Worm (Caenorhabditis elegans): ENCODE measurements around the gene F35F11.2.

F35F11.2 gene

ce11 chrIV:4049398-4049998 lies 9.4 kb downstream of the F35F11.2 start, which contains the start of gene pcn-1 (continued):
- peak; percentile 80 for TF ChIP-seq nhr-77 (tag; optimal IDR thresholded peaks at IDR 0.05)
- TF ChIP-seq nhr-84 (tag; optimal IDR thresholded peaks at IDR 0.05): no peak
- peak; percentile 92 for TF ChIP-seq snpc-4 (tag; optimal IDR thresholded peaks at IDR 0.05)
- TF ChIP-seq nhr-90 (tag; optimal IDR thresholded peaks at IDR 0.05; ENCODE audit: poor library complexity): peak; percentile 98
- TF ChIP-seq lir-3 (tag; optimal IDR thresholded peaks at IDR 0.05; ENCODE audit: poor library complexity): no peak
- peak; percentile 95 to 96 for TF ChIP-seq lsy-2 (tag; optimal IDR thresholded peaks at IDR 0.05)
- peak; percentile 75 for TF ChIP-seq ztf-4 (tag; optimal IDR thresholded peaks at IDR 0.05)
- peak; percentile 91 for TF ChIP-seq C16A3.4 (tag; optimal IDR thresholded peaks at IDR 0.05)
- TF ChIP-seq grh-1 (GFP tag; IDR thresholded peaks at IDR 0.05): peak; percentile 96
- peak; percentile 95 for TF ChIP-seq ceh-8 (GFP tag; optimal IDR thresholded peaks at IDR 0.05)
- TF ChIP-seq xbp-1 (tag; optimal IDR thresholded peaks at IDR 0.05): peak; percentile 97
- TF ChIP-seq nhr-11 (tag; optimal IDR thresholded peaks at IDR 0.05): peak; percentile 91
- TF ChIP-seq hlh-17 (GFP tag; optimal IDR thresholded peaks at IDR 0.05; ENCODE audit: borderline replicate concordance): no peak
- TF ChIP-seq ces-1 (GFP tag; optimal IDR thresholded peaks at IDR 0.05): no peak
- TF ChIP-seq sox-4 (tag; optimal IDR thresholded peaks at IDR 0.05): peak; percentile 97
- no peak for TF ChIP-seq ets-5 (GFP tag; IDR thresholded peaks at IDR 0.05)
- peak; percentile 12 for TF ChIP-seq zag-1 (tag; optimal IDR thresholded peaks at IDR 0.05)
- peak; percentile 97 for TF ChIP-seq nhr-19 (GFP tag; conservative IDR thresholded peaks at IDR 0.05)
- TF ChIP-seq nhr-20 (tag; optimal IDR thresholded peaks at IDR 0.05): peak; percentile 97
- no peak for TF ChIP-seq ama-1 (optimal IDR thresholded peaks at IDR 0.05)
- peak; percentile 98 for TF ChIP-seq dsc-1 (tag; optimal IDR thresholded peaks at IDR 0.05)
- TF ChIP-seq ztf-11 (tag; optimal IDR thresholded peaks at IDR 0.05): peak; percentile 68 to 94
- peak; percentile 95 for TF ChIP-seq F16B12.6 (tag; optimal IDR thresholded peaks at IDR 0.05)
- peak; percentile 87 for TF ChIP-seq fkh-10 (GFP tag; optimal IDR thresholded peaks at IDR 0.05)
- TF ChIP-seq sptf-1 (tag; optimal IDR thresholded peaks at IDR 0.05): no peak
- TF ChIP-seq mef-2 (tag; optimal IDR thresholded peaks at IDR 0.05): peak; percentile 46
- TF ChIP-seq pqm-1 (tag; optimal IDR thresholded peaks at IDR 0.05): no peak
- no peak for TF ChIP-seq hlh-4 (tag; optimal IDR thresholded peaks at IDR 0.05)
- TF ChIP-seq unc-130 (tag; optimal IDR thresholded peaks at IDR 0.05): peak; percentile 82
- peak; percentile 90 for TF ChIP-seq lin-39 (tag; optimal IDR thresholded peaks at IDR 0.05)
- peak; percentile 97 for TF ChIP-seq fkh-8 (tag; optimal IDR thresholded peaks at IDR 0.05)
- TF ChIP-seq unc-30 (tag; optimal IDR thresholded peaks at IDR 0.05): no peak
- peak; percentile 100 for TF ChIP-seq efl-3 (GFP tag; optimal IDR thresholded peaks at IDR 0.05)
- TF ChIP-seq tbx-2 (tag; optimal IDR thresholded peaks at IDR 0.05): peak; percentile 99
- peak in 3 of 6 experiments; percentile 63 to 92 (median 91) for TF ChIP-seq elt-3 (tag; optimal IDR thresholded peaks at IDR 0.05)
- peak in 1 of 2 experiments; percentile 24 for TF ChIP-seq egl-27 (tag; optimal IDR thresholded peaks at IDR 0.05)
- peak; percentile 98 for TF ChIP-seq lin-35 (GFP tag; optimal IDR thresholded peaks at IDR 0.05)
- TF ChIP-seq zip-4 (GFP tag; optimal IDR thresholded peaks at IDR 0.05): peak; percentile 94
- TF ChIP-seq lin-14 (GFP tag; optimal IDR thresholded peaks at IDR 0.05): peak; percentile 98
- TF ChIP-seq nhr-237 (tag; optimal IDR thresholded peaks at IDR 0.05): peak; percentile 71
- TF ChIP-seq jun-1 (tag; optimal IDR thresholded peaks at IDR 0.05): peak; percentile 91
- peak; percentile 80 for TF ChIP-seq ceh-63 (GFP tag; optimal IDR thresholded peaks at IDR 0.05)
- TF ChIP-seq aly-2 (tag; optimal IDR thresholded peaks at IDR 0.05): peak; percentile 44
- peak; percentile 96 for TF ChIP-seq mab-9 (GFP tag; IDR thresholded peaks at IDR 0.05)
- TF ChIP-seq mdl-1 (tag; optimal IDR thresholded peaks at IDR 0.05): peak in 1 of 2 experiments; percentile 66
- peak; percentile 97 for TF ChIP-seq rnt-1 (tag; optimal IDR thresholded peaks at IDR 0.05)
- TF ChIP-seq vab-15 (tag; optimal IDR thresholded peaks at IDR 0.05): peak; percentile 48
- TF ChIP-seq lin-15B (tag; optimal IDR thresholded peaks at IDR 0.05): peak; percentile 91
- TF ChIP-seq nhr-28 (tag; optimal IDR thresholded peaks at IDR 0.05): no peak
- peak; percentile 99 for TF ChIP-seq irx-1 (tag; optimal IDR thresholded peaks at IDR 0.05)
- TF ChIP-seq C04F5.9 (tag; optimal IDR thresholded peaks at IDR 0.05): peak; percentile 94
- TF ChIP-seq lin-13 (GFP tag; optimal IDR thresholded peaks at IDR 0.05): peak; percentile 92
